Worm (Caenorhabditis elegans): ENCODE measurements around the gene kdin-1.

ce11 chrIV:11080823-11081285, 42.4 kb downstream of the kdin-1 start, which contains the start of gene atg-7:
- TF ChIP-seq nhr-28 (tag; optimal IDR thresholded peaks at IDR 0.05), result no peak
- no peak for TF ChIP-seq lin-13 (tag; optimal IDR thresholded peaks at IDR 0.05)
- TF ChIP-seq mls-2 (tag; optimal IDR thresholded peaks at IDR 0.05), result no peak
- TF ChIP-seq unc-39 (tag; optimal IDR thresholded peaks at IDR 0.05), result no peak
- TF ChIP-seq nhr-12 (tag; optimal IDR thresholded peaks at IDR 0.05), result no peak
- no peak for TF ChIP-seq sptf-1 (tag; optimal IDR thresholded peaks at IDR 0.05)
- no peak for TF ChIP-seq sem-2 (GFP tag; optimal IDR thresholded peaks at IDR 0.05)
- no peak for TF ChIP-seq ztf-11 (tag; optimal IDR thresholded peaks at IDR 0.05)
- TF ChIP-seq elt-3 (tag; optimal IDR thresholded peaks at IDR 0.05), result no peak
